Worm (Caenorhabditis elegans): ENCODE measurements around the gene F09E5.11.

F09E5.11 gene

ce11 chrII:5370641-5371040, 12.7 kb upstream of the F09E5.11 start, which contains the start of gene F09E5.12:
Gene F09E5.12, minus strand, starts transcription at chrII:5370741.
- no peak for TF ChIP-seq elt-3 (tag; optimal IDR thresholded peaks at IDR 0.05)
- TF ChIP-seq M03D4.4 (tag; optimal IDR thresholded peaks at IDR 0.05), result no peak
- TF ChIP-seq cnd-1 (tag; optimal IDR thresholded peaks at IDR 0.05), result no peak

- TF ChIP-seq ces-1 (GFP tag; optimal IDR thresholded peaks at IDR 0.05) (peak; percentile 21), drap-1 (GFP tag; optimal IDR thresholded peaks at IDR 0.05) (no peak), ceh-39 (tag; optimal IDR thresholded peaks at IDR 0.05) (no peak)
Observed at ce11 chrII:5365645-5366044, 7.7 kb upstream of the F09E5.11 start, which contains the start of gene F09E5.16. Gene F09E5.16, minus strand, starts transcription at chrII:5365745.

ce11 chrII:5364516-5364915, 6.5 kb upstream of the F09E5.11 start:
- no peak for TF ChIP-seq bed-3 (GFP tag; optimal IDR thresholded peaks at IDR 0.05)
- TF ChIP-seq unc-62 (GFP tag; optimal IDR thresholded peaks at IDR 0.05), result no peak
- no peak for TF ChIP-seq hlh-1 (tag; optimal IDR thresholded peaks at IDR 0.05)
- TF ChIP-seq ceh-83 (GFP tag; optimal IDR thresholded peaks at IDR 0.05), result no peak
- TF ChIP-seq tbx-8 (GFP tag; optimal IDR thresholded peaks at IDR 0.05), result no peak
- TF ChIP-seq lsy-2 (tag; optimal IDR thresholded peaks at IDR 0.05), result no peak
- TF ChIP-seq pha-4 (tag; optimal IDR thresholded peaks at IDR 0.05), result no peak
- TF ChIP-seq ham-2 (GFP tag; optimal IDR thresholded peaks at IDR 0.05), result no peak
- TF ChIP-seq nhr-76 (tag; optimal IDR thresholded peaks at IDR 0.05), result no peak
- TF ChIP-seq ztf-11 (tag; optimal IDR thresholded peaks at IDR 0.05), result no peak

- no peak for TF ChIP-seq ceh-39 (tag; optimal IDR thresholded peaks at IDR 0.05)
- TF ChIP-seq ces-1 (GFP tag; optimal IDR thresholded peaks at IDR 0.05), result no peak
- TF ChIP-seq M03D4.4 (tag; optimal IDR thresholded peaks at IDR 0.05), result no peak
Observed at ce11 chrII:5359252-5359651, 1.3 kb upstream of the F09E5.11 start, which contains the start of gene sec-6. Gene sec-6, plus strand, starts transcription at chrII:5359552.

- no peak for TF ChIP-seq elt-1 (tag; optimal IDR thresholded peaks at IDR 0.05; ENCODE audit: borderline replicate concordance, insufficient read depth)
- TF ChIP-seq tbx-8 (GFP tag; optimal IDR thresholded peaks at IDR 0.05), result no peak
- TF ChIP-seq nhr-76 (tag; optimal IDR thresholded peaks at IDR 0.05), result no peak
- no peak for TF ChIP-seq bed-3 (GFP tag; optimal IDR thresholded peaks at IDR 0.05)
- no peak for TF ChIP-seq sptf-1 (tag; optimal IDR thresholded peaks at IDR 0.05)
- TF ChIP-seq hlh-1 (tag; optimal IDR thresholded peaks at IDR 0.05), result no peak
- no peak for TF ChIP-seq elt-3 (tag; optimal IDR thresholded peaks at IDR 0.05)
- no peak for TF ChIP-seq mep-1 (tag; optimal IDR thresholded peaks at IDR 0.05)
- TF ChIP-seq unc-120 (tag; optimal IDR thresholded peaks at IDR 0.05; ENCODE audit: poor library complexity, severe bottlenecking), result no peak
- TF ChIP-seq flh-1 (GFP tag; optimal IDR thresholded peaks at IDR 0.05), result no peak
- no peak for TF ChIP-seq cnd-1 (tag; optimal IDR thresholded peaks at IDR 0.05)
- no peak for TF ChIP-seq mab-5 (tag; optimal IDR thresholded peaks at IDR 0.05)
- no peak for TF ChIP-seq nhr-28 (tag; optimal IDR thresholded peaks at IDR 0.05)
- TF ChIP-seq pha-4 (tag; optimal IDR thresholded peaks at IDR 0.05), result no peak
- TF ChIP-seq lsy-2 (tag; optimal IDR thresholded peaks at IDR 0.05), result no peak
- no peak for TF ChIP-seq nhr-237 (tag; optimal IDR thresholded peaks at IDR 0.05)
- no peak for TF ChIP-seq ceh-39 (tag; optimal IDR thresholded peaks at IDR 0.05)
- no peak for TF ChIP-seq ceh-43 (GFP tag; optimal IDR thresholded peaks at IDR 0.05)
Observed at ce11 chrII:5355384-5355783, 2.6 kb downstream of the F09E5.11 start, which contains the start of gene srg-69. Gene srg-69, plus strand, starts transcription at chrII:5355684.

ce11 chrII:5353642-5354041, 4.3 kb downstream of the F09E5.11 start:
- TF ChIP-seq mep-1 (tag; optimal IDR thresholded peaks at IDR 0.05) (no peak), ham-2 (GFP tag; optimal IDR thresholded peaks at IDR 0.05) (no peak), ces-1 (GFP tag; optimal IDR thresholded peaks at IDR 0.05) (no peak), hlh-1 (tag; optimal IDR thresholded peaks at IDR 0.05) (no peak), nhr-76 (tag; optimal IDR thresholded peaks at IDR 0.05) (no peak), blmp-1 (tag; optimal IDR thresholded peaks at IDR 0.05) (no peak), tbx-8 (GFP tag; optimal IDR thresholded peaks at IDR 0.05) (no peak), nhr-2 (tag; optimal IDR thresholded peaks at IDR 0.05) (no peak), snpc-4 (tag; optimal IDR thresholded peaks at IDR 0.05) (no peak), M03D4.4 (tag; optimal IDR thresholded peaks at IDR 0.05) (no peak), pha-4 (tag; optimal IDR thresholded peaks at IDR 0.05) (no peak), lin-32 (GFP tag; optimal IDR thresholded peaks at IDR 0.05) (no peak), cnd-1 (tag; optimal IDR thresholded peaks at IDR 0.05) (no peak), ceh-43 (GFP tag; optimal IDR thresholded peaks at IDR 0.05) (no peak), sem-2 (GFP tag; optimal IDR thresholded peaks at IDR 0.05) (no peak), nhr-12 (tag; optimal IDR thresholded peaks at IDR 0.05) (no peak), unc-39 (tag; optimal IDR thresholded peaks at IDR 0.05) (no peak)

Measured in whole organism, mixed stage, embryonic.